Worm (Caenorhabditis elegans) whole organism, L2 larva: ENCODE results near the gene str-109.

Source experiments
- C34F6.9 ChIP-seq: fragments of 150-350 bp; optimal IDR thresholded peaks from 2 replicates; lab custom pipeline; 2014; ENCODE audit warnings: missing biosample characterization, missing genetic modification characterization
- R02D3.7 ChIP-seq: fragments of 150-350 bp; optimal IDR thresholded peaks from 2 replicates; lab custom pipeline; 2014; ENCODE audit warnings: missing biosample characterization, missing genetic modification characterization
- Y55F3AM.14 ChIP-seq: fragments of 200-800 bp; sonication (Bioruptor generic); optimal IDR thresholded peaks from 2 replicates; lab custom pipeline; 2018; ENCODE audit warnings: mild to moderate bottlenecking, missing genetic modification characterization, missing compliant biosample characterization
- ZK546.5 ChIP-seq: sonication (generic microtip); optimal IDR thresholded peaks from 2 replicates; lab custom pipeline; 2017; ENCODE audit warnings: missing biosample characterization, missing genetic modification characterization
- aly-2 ChIP-seq: fragments of 150-350 bp; optimal IDR thresholded peaks from 2 replicates; lab custom pipeline; 2014; ENCODE audit warnings: missing biosample characterization, missing genetic modification characterization
- ama-1 ChIP-seq: fragments of 150-350 bp; optimal IDR thresholded peaks from 2 replicates; lab custom pipeline; 2018; ENCODE audit warnings: inconsistent platforms
- blmp-1 ChIP-seq: sonication (generic microtip); optimal IDR thresholded peaks from 2 replicates; lab custom pipeline; 2017; ENCODE audit warnings: missing genetic modification characterization, mild to moderate bottlenecking, missing compliant biosample characterization, antibody characterized with exemption, moderate library complexity; ENCODE audit not compliant: insufficient read depth
- ceh-16 ChIP-seq: fragments of 150-350 bp; optimal IDR thresholded peaks from 2 replicates; lab custom pipeline; 2014; ENCODE audit warnings: missing biosample characterization, missing genetic modification characterization
- ceh-82 ChIP-seq: fragments of 150-350 bp; optimal IDR thresholded peaks from 2 replicates; lab custom pipeline; 2014; ENCODE audit warnings: missing biosample characterization, missing genetic modification characterization
- dmd-4 ChIP-seq: sonication (generic microtip); optimal IDR thresholded peaks from 2 replicates; lab custom pipeline; 2017; ENCODE audit warnings: missing biosample characterization, missing genetic modification characterization
- egl-27 ChIP-seq: sonication (generic microtip); optimal IDR thresholded peaks from 3 replicates; lab custom pipeline; 2017; ENCODE audit warnings: missing biosample characterization, missing genetic modification reagents, missing genetic modification characterization
- elt-1 ChIP-seq: fragments of 150-350 bp; optimal IDR thresholded peaks from 2 replicates; lab custom pipeline; 2014; ENCODE audit warnings: missing biosample characterization, missing genetic modification characterization
- fos-1 ChIP-seq: fragments of 150-350 bp; optimal IDR thresholded peaks from 2 replicates; lab custom pipeline; 2014; ENCODE audit warnings: missing biosample characterization, missing genetic modification characterization
- gmeb-1 ChIP-seq: fragments of 150-350 bp; optimal IDR thresholded peaks from 2 replicates; lab custom pipeline; 2014; ENCODE audit warnings: missing biosample characterization, missing genetic modification characterization
- lin-11 ChIP-seq: fragments of 150-350 bp; sonication (generic microtip); optimal IDR thresholded peaks from 2 replicates; lab custom pipeline; 2014; ENCODE audit warnings: missing biosample characterization, missing genetic modification characterization, inconsistent platforms, mixed read lengths
- lin-13 ChIP-seq: fragments of 150-350 bp; optimal IDR thresholded peaks from 2 replicates; lab custom pipeline; 2014; ENCODE audit warnings: missing biosample characterization, missing genetic modification reagents, missing genetic modification characterization
- lin-39 ChIP-seq: fragments of 150-350 bp; optimal IDR thresholded peaks from 2 replicates; lab custom pipeline; 2014; ENCODE audit warnings: missing biosample characterization, missing genetic modification reagents, missing genetic modification characterization
- lsy-2 ChIP-seq, 2 experiments: fragments of 150-350 bp in 1 of 2; sonication (generic microtip) in 1 of 2; optimal IDR thresholded peaks; 2 replicates each; lab custom pipeline; 2014 to 2017; ENCODE audit warnings: missing biosample characterization in 2 of 2, missing genetic modification characterization in 2 of 2
- mab-5 ChIP-seq: fragments of 150-350 bp; optimal IDR thresholded peaks from 2 replicates; lab custom pipeline; 2014; ENCODE audit warnings: missing biosample characterization, missing genetic modification characterization
- mbf-1 ChIP-seq: sonication (generic microtip); optimal IDR thresholded peaks from 2 replicates; lab custom pipeline; 2017; ENCODE audit warnings: missing biosample characterization, missing genetic modification characterization
- nhr-10 ChIP-seq: sonication (generic microtip); optimal IDR thresholded peaks from 2 replicates; lab custom pipeline; 2017; ENCODE audit warnings: missing biosample characterization, missing genetic modification characterization
- nhr-21 ChIP-seq: fragments of 150-350 bp; optimal IDR thresholded peaks from 2 replicates; lab custom pipeline; 2014; ENCODE audit warnings: missing biosample characterization, missing genetic modification characterization
- nhr-25 ChIP-seq: fragments of 150-350 bp; sonication (generic microtip); optimal IDR thresholded peaks from 3 replicates; lab custom pipeline; 2014; ENCODE audit warnings: missing biosample characterization, missing genetic modification characterization
- nhr-6 ChIP-seq: fragments of 150-350 bp; optimal IDR thresholded peaks from 2 replicates; lab custom pipeline; 2014; ENCODE audit warnings: missing biosample characterization, missing genetic modification characterization
- nhr-77 ChIP-seq: fragments of 150-350 bp; optimal IDR thresholded peaks from 2 replicates; lab custom pipeline; 2014; ENCODE audit warnings: missing biosample characterization, missing genetic modification characterization
- peb-1 ChIP-seq: fragments of 150-350 bp; optimal IDR thresholded peaks from 2 replicates; lab custom pipeline; 2014; ENCODE audit warnings: missing biosample characterization, missing genetic modification characterization
- sem-4 ChIP-seq: fragments of 150-350 bp; optimal IDR thresholded peaks from 2 replicates; lab custom pipeline; 2014; ENCODE audit warnings: missing biosample characterization, missing genetic modification reagents, missing genetic modification characterization
- snpc-4 ChIP-seq: fragments of 150-350 bp; optimal IDR thresholded peaks from 2 replicates; lab custom pipeline; 2014; ENCODE audit warnings: missing biosample characterization, missing genetic modification characterization
- zag-1 ChIP-seq: fragments of 150-350 bp; optimal IDR thresholded peaks from 2 replicates; lab custom pipeline; 2014; ENCODE audit warnings: missing biosample characterization, missing genetic modification characterization
- ztf-1 ChIP-seq: fragments of 200-800 bp; sonication (Bioruptor generic); conservative IDR thresholded peaks from 2 replicates; pipeline ENCODE4 v1.3.6; 2022; ENCODE audit warnings: missing genetic modification characterization, missing compliant biosample characterization

The str-109 gene

ce11 chrV:16202618-16203017 is 40.6 kb upstream of the str-109 start, which contains the start of gene F11A5.18:
TSS of gene F11A5.18 (plus strand) at chrV:16202918.
- TF ChIP-seq ceh-82 (tag; lab: Kevin White, UChicago) (no peak), ama-1 (lab: Kevin White, UChicago) (no peak), lin-39 (tag; lab: Kevin White, UChicago) (no peak), ceh-16 (tag; lab: Kevin White, UChicago) (no peak), lin-13 (GFP tag; lab: Kevin White, UChicago) (no peak), ZK546.5 (tag; lab: Kevin White, UChicago) (no peak)

- no peak for TF ChIP-seq R02D3.7 (tag; lab: Kevin White, UChicago)
- no peak for TF ChIP-seq ceh-82 (tag; lab: Kevin White, UChicago)
- no peak for TF ChIP-seq blmp-1 (tag; lab: Kevin White, UChicago)
- no peak for TF ChIP-seq nhr-77
- TF ChIP-seq snpc-4 (tag; lab: Kevin White, UChicago): no peak
- no peak for TF ChIP-seq lsy-2 (tag; optimal IDR thresholded peaks at IDR 0.05; lab: Kevin White, UChicago)
- TF ChIP-seq lin-13 (GFP tag; lab: Kevin White, UChicago): no peak
- TF ChIP-seq nhr-10 (tag; lab: Kevin White, UChicago): no peak
- no peak for TF ChIP-seq mab-5
- TF ChIP-seq zag-1: no peak
- no peak for TF ChIP-seq nhr-6 (tag; lab: Kevin White, UChicago)
- TF ChIP-seq fos-1: no peak
- TF ChIP-seq nhr-25 (tag; lab: Kevin White, UChicago): no peak
- TF ChIP-seq, all 48 proteins: peak for 0
Observed at ce11 chrV:16201730-16202129, 39.7 kb upstream of the str-109 start, which contains the start of gene F11A5.17. TSS of gene F11A5.17 (plus strand) at chrV:16202030.

ce11 chrV:16198016-16198415 is 36.0 kb upstream of the str-109 start, which contains the start of gene F11A5.5:
TSS of gene F11A5.5 (plus strand) at chrV:16198316.
- TF ChIP-seq elt-1: no peak
- no peak for TF ChIP-seq zag-1
- TF ChIP-seq lin-11 (tag; lab: Kevin White, UChicago): no peak
- no peak for TF ChIP-seq mbf-1 (tag; lab: Kevin White, UChicago)
- TF ChIP-seq R02D3.7 (tag; lab: Kevin White, UChicago): no peak
- TF ChIP-seq egl-27 (tag; lab: Kevin White, UChicago): no peak

ce11 chrV:16195379-16195778 is 33.4 kb upstream of the str-109 start, which contains the start of gene rabr-3:
TSS of gene rabr-3 (plus strand) at chrV:16195679.
- no peak for TF ChIP-seq R02D3.7 (tag; lab: Kevin White, UChicago)
- TF ChIP-seq nhr-25 (tag; lab: Kevin White, UChicago): no peak
- TF ChIP-seq sem-4 (tag; lab: Kevin White, UChicago): no peak
- no peak for TF ChIP-seq C34F6.9 (tag; lab: Kevin White, UChicago)
- TF ChIP-seq ZK546.5 (tag; lab: Kevin White, UChicago): no peak
- no peak for TF ChIP-seq lin-39 (tag; lab: Kevin White, UChicago)
- no peak for TF ChIP-seq ztf-1 (GFP tag; lab: Robert Waterston, UW)
- TF ChIP-seq dmd-4 (tag; lab: Kevin White, UChicago): no peak
- TF ChIP-seq ama-1 (lab: Kevin White, UChicago): no peak
- no peak for TF ChIP-seq ceh-82 (tag; lab: Kevin White, UChicago)
- no peak for TF ChIP-seq aly-2 (tag; lab: Kevin White, UChicago)
- no peak for TF ChIP-seq lin-11 (tag; lab: Kevin White, UChicago)
- TF ChIP-seq gmeb-1 (tag; lab: Kevin White, UChicago): no peak
- TF ChIP-seq peb-1 (tag; lab: Kevin White, UChicago): no peak

- TF ChIP-seq dmd-4 (tag; lab: Kevin White, UChicago) (no peak), Y55F3AM.14 (GFP tag; lab: Kevin White, UChicago) (no peak), lin-39 (tag; lab: Kevin White, UChicago) (no peak), gmeb-1 (tag; lab: Kevin White, UChicago) (no peak)
Observed at ce11 chrV:16194639-16195038, 32.6 kb upstream of the str-109 start, which contains the start of gene rabr-4. TSS of gene rabr-4 (plus strand) at chrV:16194939.

- TF ChIP-seq gmeb-1 (tag; lab: Kevin White, UChicago): no peak
- TF ChIP-seq ZK546.5 (tag; lab: Kevin White, UChicago): no peak
- TF ChIP-seq nhr-21 (tag; lab: Kevin White, UChicago): no peak
Observed at ce11 chrV:16192114-16192513, 30.1 kb upstream of the str-109 start, which contains the start of gene srh-279. TSS of gene srh-279 (plus strand) at chrV:16192414.
